Fruit fly (Drosophila melanogaster): ENCODE data around the gene cv-d.
A peak's percentile ranks its signal among the peaks of the same experiment; 100 is the strongest.

cv-d gene

DNA sequence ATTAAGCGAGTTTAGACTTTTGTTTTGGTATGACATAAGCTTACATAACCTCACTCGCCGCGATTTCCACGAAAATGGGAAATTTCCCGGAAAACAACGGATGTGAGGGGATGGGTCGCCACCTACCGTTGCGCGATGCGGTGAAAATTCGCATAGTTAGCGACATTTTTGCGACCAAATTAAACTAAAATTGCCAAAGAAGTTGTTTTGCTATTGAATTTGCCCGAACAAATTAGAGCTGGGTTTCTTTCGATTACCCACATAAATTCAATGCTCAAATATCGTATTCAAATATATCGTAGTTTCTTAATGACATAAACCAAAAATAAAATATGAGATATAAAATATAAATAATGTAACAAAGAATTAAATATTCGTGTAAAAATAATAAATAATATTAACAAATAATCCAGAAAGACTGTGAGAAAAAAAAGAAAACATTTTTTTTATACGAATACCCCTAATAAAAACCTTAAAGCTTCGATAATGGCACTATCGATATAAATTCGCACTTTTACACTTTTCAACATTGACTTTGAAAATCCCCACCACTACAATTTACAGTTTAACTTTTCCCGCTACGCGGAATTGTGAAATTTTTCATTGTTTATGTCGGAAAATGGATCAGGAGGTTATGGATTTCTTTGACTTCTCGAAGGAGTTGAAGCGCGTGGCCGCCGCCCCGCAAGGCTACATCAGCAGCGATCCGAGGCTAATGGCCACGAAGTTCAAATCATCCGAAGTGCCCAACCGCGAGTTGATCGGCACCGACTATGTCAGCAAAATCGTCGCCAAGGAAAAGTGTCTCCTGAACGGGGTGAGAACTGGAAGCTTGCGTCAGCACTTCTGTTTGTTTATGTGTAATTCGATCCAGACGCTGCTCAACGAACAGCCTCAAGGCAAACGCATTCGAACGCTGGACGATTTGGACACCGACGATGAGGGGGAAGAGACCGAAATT, 16.2 kb downstream of the cv-d start, which contains the start of the genes ND-23 and spn-E (continued):
- no peak for TF ChIP-seq yki (optimal IDR thresholded peaks at IDR 0.05)
- peak; percentile 59 for TF ChIP-seq ind (GFP tag; optimal IDR thresholded peaks at IDR 0.05)
- no peak for TF ChIP-seq CHES-1-like (GFP tag; optimal IDR thresholded peaks at IDR 0.05)
- no peak for TF ChIP-seq Hand (GFP tag; optimal IDR thresholded peaks at IDR 0.05)
- TF ChIP-seq CG32767 (GFP tag; IDR thresholded peaks at IDR 0.05): no peak
- peak; percentile 22; the same call in 1 of the 2 replicates for TF ChIP-seq lmd (GFP tag; IDR thresholded peaks at IDR 0.05)
- peak; percentile 68 for TF ChIP-seq grau (tag; optimal IDR thresholded peaks at IDR 0.05)
- no peak for TF ChIP-seq CG5245 (GFP tag; optimal IDR thresholded peaks at IDR 0.05)
- no peak for TF ChIP-seq Usf (GFP tag; optimal IDR thresholded peaks at IDR 0.05)
- TF ChIP-seq B-H2 (GFP tag; optimal IDR thresholded peaks at IDR 0.05): no peak
- TF ChIP-seq Hr39 (optimal IDR thresholded peaks at IDR 0.05): no peak
- no peak for TF ChIP-seq B-H1 (GFP tag; IDR thresholded peaks at IDR 0.05)
- no peak for TF ChIP-seq sc (optimal IDR thresholded peaks at IDR 0.05)
- TF ChIP-seq sc (GFP tag; optimal IDR thresholded peaks at IDR 0.05): no peak
- TF ChIP-seq Xrp1 (GFP tag; IDR thresholded peaks at IDR 0.05): peak; percentile 55; the same call in 1 of the 2 replicates
- TF ChIP-seq nom (GFP tag; optimal IDR thresholded peaks at IDR 0.05): no peak
- TF ChIP-seq Dek (tag; optimal IDR thresholded peaks at IDR 0.05): peak; percentile 61
- TF ChIP-seq tio (GFP tag; optimal IDR thresholded peaks at IDR 0.05): no peak
- TF ChIP-seq toy (GFP tag; IDR thresholded peaks at IDR 0.05): no peak
- no peak for TF ChIP-seq Atf-2 (GFP tag; optimal IDR thresholded peaks at IDR 0.05)
- TF ChIP-seq cad (GFP tag; optimal IDR thresholded peaks at IDR 0.05): no peak
- TF ChIP-seq wdn (GFP tag; IDR thresholded peaks at IDR 0.05): peak; percentile 43; the same call in 1 of the 2 replicates
- peak in 1 of 2 experiments; percentile 1 for TF ChIP-seq insv (GFP tag; optimal IDR thresholded peaks at IDR 0.05)
- peak; percentile 24 for TF ChIP-seq CG3281 (GFP tag; optimal IDR thresholded peaks at IDR 0.05)
- no peak for TF ChIP-seq run (tag; optimal IDR thresholded peaks at IDR 0.05)
- no peak for TF ChIP-seq CG8944 (GFP tag; optimal IDR thresholded peaks at IDR 0.05)
- TF ChIP-seq hbn (GFP tag; IDR thresholded peaks at IDR 0.05; ENCODE audit: partially characterized antibody): peak; percentile 72
- TF ChIP-seq CG18476 (GFP tag; optimal IDR thresholded peaks at IDR 0.05): no peak
- no peak for TF ChIP-seq crol (GFP tag; IDR thresholded peaks at IDR 0.05)
- TF ChIP-seq jing (GFP tag; optimal IDR thresholded peaks at IDR 0.05): no peak
- no peak for TF ChIP-seq CG7928 (GFP tag; optimal IDR thresholded peaks at IDR 0.05)
- TF ChIP-seq danr (GFP tag; IDR thresholded peaks at IDR 0.05): no peak
- TF ChIP-seq CG30020 (tag; optimal IDR thresholded peaks at IDR 0.05): peak; percentile 63
- TF ChIP-seq Bteb2 (GFP tag; optimal IDR thresholded peaks at IDR 0.05): no peak
- TF ChIP-seq CG14014 (GFP tag; IDR thresholded peaks at IDR 0.05): no peak
- TF ChIP-seq CG33557 (GFP tag; optimal IDR thresholded peaks at IDR 0.05): peak; percentile 49
- 0 out of 2 replicates have a peak, but pooled peaks have one; percentile 15 for TF ChIP-seq CG14667 (GFP tag; IDR thresholded peaks at IDR 0.05)
- TF ChIP-seq CG12942 (GFP tag; optimal IDR thresholded peaks at IDR 0.05): peak; percentile 44
- no peak for TF ChIP-seq CG2875 (GFP tag; optimal IDR thresholded peaks at IDR 0.05)
- no peak for TF ChIP-seq tna (GFP tag; IDR thresholded peaks at IDR 0.05; ENCODE audit: partially characterized antibody)
- peak; percentile 49 for TF ChIP-seq CG9817 (tag; optimal IDR thresholded peaks at IDR 0.05)
- no peak for TF ChIP-seq CG6654 (GFP tag; optimal IDR thresholded peaks at IDR 0.05)
- 0 out of 2 replicates have a peak, but pooled peaks have one; percentile 51 for TF ChIP-seq nerfin-2 (GFP tag; IDR thresholded peaks at IDR 0.05; ENCODE audit: partially characterized antibody)
- no peak for TF ChIP-seq CG16779 (GFP tag; IDR thresholded peaks at IDR 0.05)
- TF ChIP-seq ERR (GFP tag; optimal IDR thresholded peaks at IDR 0.05): no peak
- no peak for TF ChIP-seq CG11247 (GFP tag; IDR thresholded peaks at IDR 0.05)
- no peak for TF ChIP-seq CG16863 (GFP tag; optimal IDR thresholded peaks at IDR 0.05)
- TF ChIP-seq CG34422 (GFP tag; IDR thresholded peaks at IDR 0.05): no peak; the same call in 2 of the 3 replicates
- no peak for TF ChIP-seq Mad (GFP tag; optimal IDR thresholded peaks at IDR 0.05)
- TF ChIP-seq CG14710 (tag; optimal IDR thresholded peaks at IDR 0.05): peak; percentile 81
